Fruit fly (Drosophila melanogaster) Kc167 (cell line): ENCODE data around the gene CG32846.

Experiments used
- h ChIP-seq: fragments of >200 bp; optimal IDR thresholded peaks from 3 replicates; lab custom pipeline; 2018; ENCODE audit warnings: missing external identifiers
- psq ChIP-seq: fragments of >200 bp; optimal IDR thresholded peaks from 2 replicates; lab custom pipeline; 2017; ENCODE audit warnings: missing external identifiers

DNA sequence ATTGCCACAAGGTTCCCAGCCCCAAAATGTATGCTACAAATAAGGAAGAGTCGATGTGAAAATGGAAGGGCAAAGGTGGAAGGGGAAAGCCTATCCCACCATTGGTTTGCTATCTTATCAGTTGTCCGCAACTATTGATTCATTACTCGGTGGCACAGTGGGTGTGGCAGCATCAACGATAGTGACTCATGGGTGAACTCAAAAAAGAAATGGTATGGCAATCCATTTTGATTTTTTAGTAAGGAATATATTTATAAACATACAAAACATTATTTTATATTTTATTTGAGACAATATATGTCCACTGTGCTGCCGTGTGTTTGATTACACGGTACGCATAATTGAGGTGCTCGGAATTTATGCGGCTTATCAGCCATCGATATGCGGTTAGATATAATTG, 28.3 kb downstream of the CG32846 start:
- TF ChIP-seq h (lab: Kevin White, UChicago) (no peak), psq (lab: Kevin White, UChicago) (no peak)
